Fruit fly (Drosophila melanogaster) whole organism, prepupa: ENCODE results near the gene EMC5.

Experiments used
- Blimp-1 ChIP-seq: fragments of 200-800 bp; sonication (Bioruptor generic); optimal IDR thresholded peaks from 3 replicates; lab custom pipeline; 2017; ENCODE audit warnings: missing biosample characterization, missing genetic modification characterization, mild to moderate bottlenecking, moderate library complexity, missing genetic modification reagents
- CG10631 ChIP-seq: fragments of 200-800 bp; sonication (Bioruptor generic); optimal IDR thresholded peaks from 2 replicates; lab custom pipeline; 2016; ENCODE audit warnings: missing biosample characterization, missing genetic modification characterization
- CG10669 ChIP-seq: fragments of 200-800 bp; sonication (Bioruptor generic); optimal IDR thresholded peaks from 3 replicates; lab custom pipeline; 2018; ENCODE audit warnings: missing biosample characterization, mild to moderate bottlenecking, missing genetic modification characterization, moderate library complexity
- CG11762 ChIP-seq: fragments of 200-800 bp; sonication (Bioruptor generic); optimal IDR thresholded peaks from 3 replicates; lab custom pipeline; 2016; ENCODE audit warnings: missing biosample characterization, missing genetic modification characterization; ENCODE audit not compliant: insufficient read depth
- CG16779 ChIP-seq: fragments of 200-800 bp; sonication (Bioruptor generic); optimal IDR thresholded peaks from 3 replicates; lab custom pipeline; 2017; ENCODE audit warnings: missing biosample characterization, mild to moderate bottlenecking, missing genetic modification characterization
- CG3032 ChIP-seq: fragments of 200-800 bp; optimal IDR thresholded peaks from 2 replicates; lab custom pipeline; 2019; ENCODE audit warnings: missing biosample characterization, mild to moderate bottlenecking, missing genetic modification characterization, moderate library complexity
- CG31627 ChIP-seq: fragments of 200-800 bp; sonication (Bioruptor generic); optimal IDR thresholded peaks from 3 replicates; lab custom pipeline; 2016; ENCODE audit warnings: missing biosample characterization, missing genetic modification characterization
- CG32006 ChIP-seq: fragments of 200-800 bp; sonication (Bioruptor generic); optimal IDR thresholded peaks from 3 replicates; lab custom pipeline; 2017; ENCODE audit warnings: missing biosample characterization, mild to moderate bottlenecking, missing genetic modification characterization
- CG34406 ChIP-seq: fragments of 200-800 bp; sonication (Bioruptor generic); optimal IDR thresholded peaks from 3 replicates; lab custom pipeline; 2016; ENCODE audit warnings: missing biosample characterization, missing genetic modification characterization
- CG4318 ChIP-seq: fragments of 200-800 bp; sonication (Bioruptor generic); optimal IDR thresholded peaks from 3 replicates; lab custom pipeline; 2017; ENCODE audit warnings: missing biosample characterization, mild to moderate bottlenecking, missing genetic modification characterization
- CG6163 ChIP-seq: fragments of 200-800 bp; sonication (Bioruptor generic); IDR thresholded peaks from 3 replicates; pipeline ENCODE4 v1.3.6; 2022; ENCODE audit warnings: missing biosample characterization, missing genetic modification characterization
- CG6276 ChIP-seq: fragments of 200-800 bp; sonication (Bioruptor generic); optimal IDR thresholded peaks from 2 replicates; lab custom pipeline; 2017; ENCODE audit warnings: missing biosample characterization, mild to moderate bottlenecking, missing genetic modification characterization
- CG6792 ChIP-seq: fragments of 200-800 bp; sonication (Bioruptor generic); optimal IDR thresholded peaks from 3 replicates; lab custom pipeline; 2016; ENCODE audit warnings: missing biosample characterization, missing genetic modification characterization
- CG6808 ChIP-seq: fragments of 200-800 bp; sonication (Bioruptor generic); optimal IDR thresholded peaks from 3 replicates; lab custom pipeline; 2017; ENCODE audit warnings: missing biosample characterization, missing genetic modification characterization, mild to moderate bottlenecking, moderate library complexity, missing genetic modification reagents
- CG6854 ChIP-seq: fragments of 200-800 bp; sonication (Bioruptor generic); optimal IDR thresholded peaks from 2 replicates; lab custom pipeline; 2017; ENCODE audit warnings: missing biosample characterization, mild to moderate bottlenecking, missing genetic modification characterization
- CG7368 ChIP-seq: fragments of 200-800 bp; sonication (Bioruptor generic); optimal IDR thresholded peaks from 3 replicates; lab custom pipeline; 2016; ENCODE audit warnings: missing biosample characterization, missing genetic modification characterization
- CG8119 ChIP-seq: fragments of 200-800 bp; sonication (Bioruptor generic); IDR thresholded peaks from 3 replicates; pipeline ENCODE4 v1.3.6; 2022; ENCODE audit warnings: missing biosample characterization, missing genetic modification characterization
- CG8632 ChIP-seq: fragments of 200-800 bp; sonication (Bioruptor generic); optimal IDR thresholded peaks from 3 replicates; lab custom pipeline; 2016; ENCODE audit warnings: missing biosample characterization, missing genetic modification characterization
- Eip75B ChIP-seq: fragments of 200-800 bp; sonication (Bioruptor generic); optimal IDR thresholded peaks from 3 replicates; lab custom pipeline; 2016; ENCODE audit warnings: missing biosample characterization, missing genetic modification characterization
- Eip78C ChIP-seq: fragments of 200-800 bp; sonication (Bioruptor generic); peaks from one replicate; lab custom pipeline; 2016; ENCODE audit warnings: missing biosample characterization, missing genetic modification characterization
- Ets96B ChIP-seq: fragments of 200-800 bp; optimal IDR thresholded peaks from 2 replicates; lab custom pipeline; 2019; ENCODE audit warnings: missing biosample characterization, mild to moderate bottlenecking, missing genetic modification characterization, moderate library complexity
- Hr38 ChIP-seq: sonication (Bioruptor generic); optimal IDR thresholded peaks from 2 replicates; lab custom pipeline; 2016; ENCODE audit warnings: missing biosample characterization, missing genetic modification characterization
- Hr39 ChIP-seq: fragments of 200-800 bp; sonication (Bioruptor generic); optimal IDR thresholded peaks from 2 replicates; lab custom pipeline; 2016; ENCODE audit warnings: missing biosample characterization, missing genetic modification characterization
- Hr4 ChIP-seq: fragments of 200-800 bp; sonication (Bioruptor generic); optimal IDR thresholded peaks from 3 replicates; lab custom pipeline; 2016; ENCODE audit warnings: missing biosample characterization, missing genetic modification characterization
- Met ChIP-seq: fragments of 200-800 bp; sonication (Bioruptor generic); optimal IDR thresholded peaks from 3 replicates; lab custom pipeline; 2016; ENCODE audit warnings: missing biosample characterization, missing genetic modification characterization
- OdsH ChIP-seq: fragments of 200-800 bp; sonication (Bioruptor generic); optimal IDR thresholded peaks from 3 replicates; lab custom pipeline; 2016; ENCODE audit warnings: missing biosample characterization, missing genetic modification characterization
- Smox ChIP-seq: fragments of 200-800 bp; sonication (Bioruptor generic); optimal IDR thresholded peaks from 3 replicates; lab custom pipeline; 2016; ENCODE audit warnings: missing biosample characterization, missing genetic modification characterization
- Sox102F ChIP-seq: fragments of 200-800 bp; sonication (Bioruptor generic); optimal IDR thresholded peaks from 2 replicates; lab custom pipeline; 2016; ENCODE audit warnings: missing biosample characterization, mild to moderate bottlenecking, missing genetic modification characterization
- Sox14 ChIP-seq: fragments of 200-800 bp; sonication (Bioruptor generic); optimal IDR thresholded peaks from 3 replicates; lab custom pipeline; 2016; ENCODE audit warnings: missing biosample characterization, missing genetic modification characterization
- Sox15 ChIP-seq: fragments of 200-800 bp; sonication (Bioruptor generic); optimal IDR thresholded peaks from 3 replicates; lab custom pipeline; 2016; ENCODE audit warnings: missing biosample characterization, missing genetic modification characterization
- achi ChIP-seq: fragments of 200-800 bp; sonication (Bioruptor generic); optimal IDR thresholded peaks from 3 replicates; lab custom pipeline; 2016; ENCODE audit warnings: missing biosample characterization, missing genetic modification characterization
- acj6 ChIP-seq: fragments of 200-800 bp; sonication (Bioruptor generic); optimal IDR thresholded peaks from 3 replicates; lab custom pipeline; 2016; ENCODE audit warnings: missing biosample characterization, missing genetic modification characterization
- dsx ChIP-seq: fragments of 200-800 bp; optimal IDR thresholded peaks from 3 replicates; lab custom pipeline; 2019; ENCODE audit warnings: missing biosample characterization, mild to moderate bottlenecking, missing genetic modification characterization, moderate library complexity; ENCODE audit not compliant: poor library complexity, severe bottlenecking
- eg ChIP-seq: fragments of 200-800 bp; sonication (Bioruptor generic); IDR thresholded peaks from 3 replicates; pipeline ENCODE4 v1.3.6; 2022; ENCODE audit warnings: missing biosample characterization, missing genetic modification characterization
- esn ChIP-seq: fragments of 200-800 bp; sonication (Bioruptor generic); optimal IDR thresholded peaks from 2 replicates; lab custom pipeline; 2016; ENCODE audit warnings: missing biosample characterization, mild to moderate bottlenecking, missing genetic modification characterization, moderate library complexity
- fd59A ChIP-seq: fragments of 200-800 bp; sonication (Bioruptor generic); optimal IDR thresholded peaks from 2 replicates; lab custom pipeline; 2017; ENCODE audit warnings: missing biosample characterization, mild to moderate bottlenecking, missing genetic modification characterization, missing genetic modification reagents
- fkh ChIP-seq: fragments of 200-800 bp; sonication (Bioruptor generic); optimal IDR thresholded peaks from 3 replicates; lab custom pipeline; 2017; ENCODE audit warnings: missing biosample characterization, mild to moderate bottlenecking, missing genetic modification characterization, moderate library complexity
- lz ChIP-seq: fragments of 200-800 bp; sonication (Bioruptor generic); optimal IDR thresholded peaks from 3 replicates; lab custom pipeline; 2016; ENCODE audit warnings: missing biosample characterization, missing genetic modification characterization
- net ChIP-seq: fragments of 200-800 bp; sonication (Bioruptor generic); optimal IDR thresholded peaks from 3 replicates; lab custom pipeline; 2016; ENCODE audit warnings: missing biosample characterization, missing genetic modification characterization
- pdm3 ChIP-seq: fragments of 200-800 bp; sonication (Bioruptor generic); optimal IDR thresholded peaks from 3 replicates; lab custom pipeline; 2016; ENCODE audit warnings: missing biosample characterization, missing genetic modification characterization
- spab ChIP-seq: fragments of 200-800 bp; sonication (Bioruptor generic); optimal IDR thresholded peaks from 2 replicates; lab custom pipeline; 2017; ENCODE audit warnings: missing biosample characterization, mild to moderate bottlenecking, missing genetic modification characterization, missing genetic modification reagents
- ss ChIP-seq, 2 experiments: fragments of 200-800 bp; sonication (Bioruptor generic); optimal IDR thresholded peaks; 2 replicates in 1 of 2; 3 replicates in 1 of 2; lab custom pipeline; 2017 to 2018; ENCODE audit warnings: mild to moderate bottlenecking in 2 of 2, missing biosample characterization in 2 of 2, missing genetic modification characterization in 2 of 2, moderate library complexity in 1 of 2
- svp ChIP-seq: fragments of 200-800 bp; sonication (Bioruptor generic); peaks from one replicate; lab custom pipeline; 2016; ENCODE audit warnings: missing biosample characterization, missing genetic modification characterization

The EMC5 gene

dm6 chr2L:18981947-18982579 lies 5.4 kb upstream of the EMC5 start (continued):
- TF ChIP-seq fkh (no peak), CG6854 (GFP tag; lab: Kevin White, UChicago) (no peak), CG6163 (GFP tag; lab: Robert Waterston, UW) (peak; percentile 56; the same call in 2 of the 3 replicates), CG34406 (GFP tag; lab: Kevin White, UChicago) (peak; percentile 51), CG6792 (GFP tag; lab: Kevin White, UChicago) (peak; percentile 58), spab (GFP tag; lab: Kevin White, UChicago) (peak; percentile 58), Hr4 (GFP tag; lab: Kevin White, UChicago) (peak; percentile 88), fd59A (GFP tag; lab: Kevin White, UChicago) (peak; percentile 61), CG8632 (GFP tag; lab: Kevin White, UChicago) (peak; percentile 49), CG7368 (peak; percentile 36), ss (GFP tag; optimal IDR thresholded peaks at IDR 0.05; lab: Kevin White, UChicago) (peak; percentile 34 to 57)
- TF ChIP-seq, all 60 proteins: peak for 48

- TF ChIP-seq CG8119 (GFP tag; lab: Robert Waterston, UW) (0 out of 3 replicates have a peak, but pooled peaks have one; percentile 16), ss (GFP tag; optimal IDR thresholded peaks at IDR 0.05; lab: Kevin White, UChicago) (peak in 1 of 2 experiments; percentile 28), CG4318 (GFP tag; lab: Kevin White, UChicago) (no peak), Smox (GFP tag; lab: Kevin White, UChicago) (peak; percentile 29), fd59A (GFP tag; lab: Kevin White, UChicago) (no peak), CG7368 (no peak), Sox15 (GFP tag; lab: Kevin White, UChicago) (no peak), Sox102F (GFP tag; lab: Kevin White, UChicago) (no peak), Eip75B (GFP tag; lab: Kevin White, UChicago) (peak; percentile 17), acj6 (peak; percentile 51), eg (GFP tag; lab: Robert Waterston, UW) (no peak), pdm3 (GFP tag; lab: Kevin White, UChicago) (peak; percentile 33), CG11762 (no peak), dsx (GFP tag; lab: Kevin White, UChicago) (peak; percentile 40), CG8632 (GFP tag; lab: Kevin White, UChicago) (peak; percentile 19), achi (peak; percentile 0), CG6276 (GFP tag; lab: Kevin White, UChicago) (no peak), OdsH (GFP tag; lab: Kevin White, UChicago) (no peak), Hr38 (GFP tag; lab: Kevin White, UChicago) (no peak), CG31627 (GFP tag; lab: Kevin White, UChicago) (peak; percentile 52), Hr39 (GFP tag; lab: Kevin White, UChicago) (peak; percentile 35), svp (peak; percentile 68), CG6854 (GFP tag; lab: Kevin White, UChicago) (no peak), CG3032 (peak; percentile 6), Sox14 (GFP tag; lab: Kevin White, UChicago) (peak; percentile 48), CG6163 (GFP tag; lab: Robert Waterston, UW) (no peak), CG10631 (GFP tag; lab: Kevin White, UChicago) (peak; percentile 34), Ets96B (tag; lab: Kevin White, UChicago) (peak; percentile 30), CG6808 (GFP tag; lab: Kevin White, UChicago) (no peak), net (GFP tag; lab: Kevin White, UChicago) (no peak), CG6792 (GFP tag; lab: Kevin White, UChicago) (peak; percentile 5), lz (GFP tag; lab: Kevin White, UChicago) (peak; percentile 44), CG34406 (GFP tag; lab: Kevin White, UChicago) (peak; percentile 33), CG32006 (GFP tag; lab: Kevin White, UChicago) (peak; percentile 36), Eip78C (GFP tag; lab: Kevin White, UChicago) (peak; percentile 73), CG16779 (tag; lab: Kevin White, UChicago) (no peak), Blimp-1 (GFP tag; lab: Kevin White, UChicago) (no peak), Met (peak; percentile 42), esn (GFP tag; lab: Kevin White, UChicago) (peak; percentile 52), CG10669 (GFP tag; lab: Kevin White, UChicago) (no peak)
Observed at dm6 chr2L:18982826-18983758, 4.4 kb upstream of the EMC5 start.
